Fruit fly (Drosophila melanogaster) whole organism, embryonic: ENCODE data around the gene RpS17.

Source experiments
- Blimp-1 ChIP-seq: fragments of 200-800 bp; sonication (Bioruptor generic); optimal IDR thresholded peaks from 3 replicates; lab custom pipeline; 2018; ENCODE audit warnings: missing biosample characterization, missing genetic modification characterization, mild to moderate bottlenecking, moderate library complexity, missing genetic modification reagents
- C15 ChIP-seq: fragments of 200-800 bp; sonication (Bioruptor generic); IDR thresholded peaks from 3 replicates; pipeline ENCODE4 v1.3.6; 2022; ENCODE audit warnings: missing biosample characterization, missing genetic modification characterization
- CG10147 ChIP-seq: fragments of 200-800 bp; sonication (Bioruptor generic); optimal IDR thresholded peaks from 2 replicates; lab custom pipeline; 2019; ENCODE audit warnings: missing biosample characterization, mild to moderate bottlenecking, missing genetic modification characterization, moderate library complexity
- CG10959 ChIP-seq: fragments of 200-800 bp; sonication (Bioruptor generic); IDR thresholded peaks from 2 replicates; pipeline ENCODE4 v1.3.6; 2022; ENCODE audit warnings: missing biosample characterization, missing genetic modification characterization
- CG11504 ChIP-seq: fragments of 200-800 bp; sonication (Bioruptor generic); optimal IDR thresholded peaks from 3 replicates; lab custom pipeline; 2019; ENCODE audit warnings: missing biosample characterization, mild to moderate bottlenecking, missing genetic modification characterization, moderate library complexity
- CG11560 ChIP-seq: fragments of 200-800 bp; sonication (Bioruptor generic); IDR thresholded peaks from 3 replicates; pipeline ENCODE4 v1.3.6; 2022; ENCODE audit warnings: missing biosample characterization, missing genetic modification characterization
- CG12071 ChIP-seq: fragments of 200-800 bp; sonication (Bioruptor generic); optimal IDR thresholded peaks from 3 replicates; lab custom pipeline; 2018; ENCODE audit warnings: missing biosample characterization, mild to moderate bottlenecking, missing genetic modification characterization
- CG1233 ChIP-seq: fragments of 200-800 bp; sonication (Bioruptor generic); optimal IDR thresholded peaks from 4 replicates; lab custom pipeline; 2018; ENCODE audit warnings: missing biosample characterization, mild to moderate bottlenecking, missing genetic modification characterization
- CG16863 ChIP-seq: fragments of 200-800 bp; sonication (Bioruptor generic); optimal IDR thresholded peaks from 3 replicates; lab custom pipeline; 2016; ENCODE audit warnings: missing biosample characterization, missing genetic modification characterization
- CG17385 ChIP-seq: fragments of 200-800 bp; sonication (Bioruptor generic); optimal IDR thresholded peaks from 3 replicates; lab custom pipeline; 2018; ENCODE audit warnings: missing biosample characterization, mild to moderate bottlenecking, missing genetic modification characterization
- CG18476 ChIP-seq: fragments of 200-800 bp; sonication (Bioruptor generic); optimal IDR thresholded peaks from 2 replicates; lab custom pipeline; 2016; ENCODE audit warnings: missing biosample characterization, mild to moderate bottlenecking, missing genetic modification characterization
- CG30403 ChIP-seq: fragments of 200-800 bp; sonication (Bioruptor generic); optimal IDR thresholded peaks from 3 replicates; lab custom pipeline; 2016; ENCODE audit warnings: missing biosample characterization, missing genetic modification characterization
- CG3281 ChIP-seq: fragments of 200-800 bp; sonication (Bioruptor generic); optimal IDR thresholded peaks from 3 replicates; lab custom pipeline; 2017; ENCODE audit warnings: missing biosample characterization, mild to moderate bottlenecking, missing genetic modification characterization
- CG4328 ChIP-seq: fragments of 200-800 bp; sonication (Bioruptor generic); optimal IDR thresholded peaks from 3 replicates; lab custom pipeline; 2017; ENCODE audit warnings: missing biosample characterization, missing genetic modification reagents, missing genetic modification characterization
- CG4707 ChIP-seq: fragments of 200-800 bp; sonication (Bioruptor generic); optimal IDR thresholded peaks from 2 replicates; lab custom pipeline; 2018; ENCODE audit warnings: missing biosample characterization, mild to moderate bottlenecking, missing genetic modification characterization, moderate library complexity
- CG8765 ChIP-seq: fragments of 200-800 bp; sonication (Bioruptor generic); IDR thresholded peaks from 2 replicates; pipeline ENCODE4 v1.3.6; 2022; ENCODE audit warnings: missing biosample characterization, missing genetic modification characterization
- CG9817 ChIP-seq: fragments of 200-800 bp; sonication (Bioruptor generic); optimal IDR thresholded peaks from 2 replicates; lab custom pipeline; 2018; ENCODE audit warnings: missing biosample characterization, mild to moderate bottlenecking, missing genetic modification characterization, moderate library complexity
- CoRest ChIP-seq: fragments of 200-800 bp; sonication (Bioruptor generic); optimal IDR thresholded peaks from 3 replicates; lab custom pipeline; 2018; ENCODE audit warnings: missing biosample characterization, mild to moderate bottlenecking, missing genetic modification characterization, moderate library complexity
- Dbx ChIP-seq: fragments of 200-800 bp; sonication (Bioruptor generic); IDR thresholded peaks from 3 replicates; pipeline ENCODE4 v1.3.6; 2022; ENCODE audit warnings: missing biosample characterization, missing genetic modification characterization
- Dll ChIP-seq: fragments of 200-800 bp; sonication (Bioruptor generic); IDR thresholded peaks from 4 replicates; pipeline ENCODE4 v1.3.6; 2022; ENCODE audit warnings: missing biosample characterization, missing genetic modification characterization; ENCODE audit not compliant: partially characterized antibody
- Dref ChIP-seq: fragments of 200-800 bp; sonication (Bioruptor generic); IDR thresholded peaks from 2 replicates; pipeline ENCODE4 v1.3.6; 2022; ENCODE audit warnings: missing biosample characterization, missing genetic modification characterization
- E2f2 ChIP-seq: fragments of 200-800 bp; sonication (Bioruptor generic); IDR thresholded peaks from 2 replicates; pipeline ENCODE4 v1.3.6; 2022; ENCODE audit warnings: missing biosample characterization, missing genetic modification characterization
- Fer1 ChIP-seq: fragments of 200-800 bp; sonication (Bioruptor generic); optimal IDR thresholded peaks from 2 replicates; lab custom pipeline; 2017; ENCODE audit warnings: missing biosample characterization, mild to moderate bottlenecking, missing genetic modification characterization
- Hr51 ChIP-seq, 2 experiments: fragments of 200-800 bp; sonication (Bioruptor generic); optimal IDR thresholded peaks; 2 replicates in 1 of 2; 3 replicates in 1 of 2; lab custom pipeline; 2016 to 2018; ENCODE audit warnings: missing biosample characterization in 2 of 2, missing genetic modification characterization in 2 of 2, mild to moderate bottlenecking in 1 of 2, moderate library complexity in 1 of 2
- MTF-1 ChIP-seq: fragments of 200-800 bp; sonication (Bioruptor generic); optimal IDR thresholded peaks from 2 replicates; lab custom pipeline; 2018; ENCODE audit warnings: missing biosample characterization, mild to moderate bottlenecking, missing genetic modification characterization, borderline replicate concordance
- Nf-YA ChIP-seq: fragments of 200-800 bp; sonication (Bioruptor generic); IDR thresholded peaks from 2 replicates; pipeline ENCODE4 v1.3.6; 2022; ENCODE audit warnings: missing biosample characterization, missing genetic modification characterization
- Optix ChIP-seq: fragments of 200-800 bp; sonication (Bioruptor generic); IDR thresholded peaks from 3 replicates; pipeline ENCODE4 v1.3.6; 2022; ENCODE audit warnings: missing biosample characterization, missing genetic modification characterization
- Pdp1 ChIP-seq, 2 experiments: fragments of 200-800 bp; sonication (Bioruptor generic); optimal IDR thresholded peaks; 3 replicates each; lab custom pipeline; 2016; ENCODE audit warnings: missing biosample characterization in 2 of 2, missing genetic modification characterization in 2 of 2, mild to moderate bottlenecking in 1 of 2, moderate library complexity in 1 of 2
- Side ChIP-seq: fragments of 200-800 bp; sonication (Bioruptor generic); optimal IDR thresholded peaks from 2 replicates; lab custom pipeline; 2016; ENCODE audit warnings: missing biosample characterization, missing genetic modification characterization
- TFAM ChIP-seq: fragments of 200-800 bp; sonication (Bioruptor generic); optimal IDR thresholded peaks from 2 replicates; lab custom pipeline; 2017; ENCODE audit warnings: missing biosample characterization, missing genetic modification characterization, inconsistent platforms
- abd-A ChIP-seq: fragments of 200-800 bp; sonication (Bioruptor generic); optimal IDR thresholded peaks from 3 replicates; lab custom pipeline; 2019; ENCODE audit warnings: missing biosample characterization, mild to moderate bottlenecking, missing genetic modification characterization, moderate library complexity
- bigmax ChIP-seq: fragments of 200-800 bp; sonication (Bioruptor generic); optimal IDR thresholded peaks from 2 replicates; lab custom pipeline; 2018; ENCODE audit warnings: missing biosample characterization, mild to moderate bottlenecking, missing genetic modification characterization
- chn ChIP-seq: fragments of 200-800 bp; sonication (Bioruptor generic); optimal IDR thresholded peaks from 2 replicates; lab custom pipeline; 2016; ENCODE audit warnings: missing biosample characterization, missing genetic modification characterization
- cwo ChIP-seq: fragments of 200-800 bp; sonication (Bioruptor generic); optimal IDR thresholded peaks from 3 replicates; lab custom pipeline; 2017; ENCODE audit warnings: missing biosample characterization, missing genetic modification characterization, mild to moderate bottlenecking, moderate library complexity, missing genetic modification reagents
- danr ChIP-seq: fragments of 200-800 bp; sonication (Bioruptor generic); IDR thresholded peaks from 2 replicates; pipeline ENCODE4 v1.3.6; 2022; ENCODE audit warnings: missing biosample characterization, missing genetic modification characterization
- grau ChIP-seq: fragments of 200-800 bp; optimal IDR thresholded peaks from 3 replicates; lab custom pipeline; 2019; ENCODE audit warnings: missing biosample characterization, mild to moderate bottlenecking, missing genetic modification characterization, moderate library complexity
- inv ChIP-seq: fragments of 200-800 bp; sonication (Bioruptor generic); IDR thresholded peaks from 2 replicates; pipeline ENCODE4 v1.3.6; 2022; ENCODE audit warnings: missing biosample characterization, missing genetic modification characterization; ENCODE audit not compliant: partially characterized antibody
- kah ChIP-seq: fragments of 200-800 bp; sonication (Bioruptor generic); optimal IDR thresholded peaks from 2 replicates; lab custom pipeline; 2018; ENCODE audit warnings: missing biosample characterization, mild to moderate bottlenecking, missing genetic modification characterization
- org-1 ChIP-seq: fragments of 200-800 bp; sonication (Bioruptor generic); optimal IDR thresholded peaks from 2 replicates; lab custom pipeline; 2017; ENCODE audit warnings: missing biosample characterization, missing genetic modification characterization
- rib ChIP-seq: fragments of 200-800 bp; sonication (Bioruptor generic); IDR thresholded peaks from 2 replicates; pipeline ENCODE4 v1.3.6; 2022; ENCODE audit warnings: missing biosample characterization, missing genetic modification characterization
- row ChIP-seq: fragments of 200-800 bp; sonication (Bioruptor generic); IDR thresholded peaks from 3 replicates; pipeline ENCODE4 v1.3.6; 2022; ENCODE audit warnings: missing biosample characterization, missing genetic modification characterization
- sug ChIP-seq: fragments of 200-800 bp; optimal IDR thresholded peaks from 2 replicates; lab custom pipeline; 2019; ENCODE audit warnings: missing biosample characterization, mild to moderate bottlenecking, missing genetic modification characterization, moderate library complexity
- tgo ChIP-seq: fragments of 200-800 bp; sonication (Bioruptor generic); IDR thresholded peaks from 3 replicates; pipeline ENCODE4 v1.3.6; 2022; ENCODE audit warnings: missing biosample characterization, missing genetic modification characterization
- tna ChIP-seq: fragments of 200-800 bp; sonication (Bioruptor generic); IDR thresholded peaks from 2 replicates; pipeline ENCODE4 v1.3.6; 2022; ENCODE audit warnings: missing biosample characterization, missing genetic modification characterization; ENCODE audit not compliant: partially characterized antibody
- trh ChIP-seq: fragments of 200-800 bp; sonication (Bioruptor generic); optimal IDR thresholded peaks from 2 replicates; lab custom pipeline; 2016; ENCODE audit warnings: missing biosample characterization, missing genetic modification characterization
- ttk ChIP-seq: fragments of 200-800 bp; sonication (Bioruptor generic); IDR thresholded peaks from 2 replicates; pipeline ENCODE4 v2.1.2; 2022; ENCODE audit warnings: missing biosample characterization, missing genetic modification characterization
- twi ChIP-seq: fragments of 200-800 bp; optimal IDR thresholded peaks from 2 replicates; lab custom pipeline; 2019; ENCODE audit warnings: missing biosample characterization, mild to moderate bottlenecking, missing genetic modification characterization, moderate library complexity
- yki ChIP-seq: fragments of >200 bp; optimal IDR thresholded peaks from 3 replicates; lab custom pipeline; 2018
- z ChIP-seq: fragments of 200-800 bp; sonication (Bioruptor generic); IDR thresholded peaks from 3 replicates; pipeline ENCODE4 v1.3.6; 2022; ENCODE audit warnings: missing biosample characterization, missing genetic modification characterization

The RpS17 gene

DNA sequence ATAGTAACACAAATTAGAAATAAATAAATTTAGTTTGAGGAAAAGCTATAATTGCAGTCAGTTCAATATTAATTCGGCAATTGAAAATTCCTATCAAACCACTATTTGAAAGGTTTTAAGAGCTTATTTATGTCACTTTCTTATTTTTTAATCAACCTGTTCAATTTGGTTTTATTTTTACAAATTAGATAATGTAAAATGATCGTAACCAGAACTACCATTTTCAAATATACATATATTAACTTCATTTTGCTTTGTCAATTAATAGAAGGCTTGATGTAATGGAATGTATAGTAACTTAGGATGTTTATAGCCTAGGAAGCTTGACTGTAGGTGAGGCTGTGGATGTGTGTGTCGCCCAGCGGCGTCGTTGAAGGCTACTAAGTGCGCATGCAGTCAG lies 37.0 kb upstream of the RpS17 start (continued):
- TF ChIP-seq CG11504 (tag; lab: Kevin White, UChicago) (peak; percentile 69), Hr51 (GFP tag; optimal IDR thresholded peaks at IDR 0.05; lab: Kevin White, UChicago) (peak in 1 of 2 experiments; percentile 43), CoRest (tag; lab: Kevin White, UChicago) (peak; percentile 17), org-1 (GFP tag; lab: Kevin White, UChicago) (peak; percentile 18), CG30403 (GFP tag; lab: Kevin White, UChicago) (peak; percentile 45), CG1233 (GFP tag; lab: Kevin White, UChicago) (peak; percentile 31), row (GFP tag; lab: Robert Waterston, UW) (peak; percentile 51; the same call in 2 of the 3 replicates), rib (no peak), cwo (GFP tag; lab: Kevin White, UChicago) (peak; percentile 29), CG3281 (peak; percentile 38), CG12071 (GFP tag; lab: Kevin White, UChicago) (no peak), CG10147 (peak; percentile 34)

- no peak for TF ChIP-seq Blimp-1 (GFP tag; lab: Kevin White, UChicago)
- no peak for TF ChIP-seq CG11560 (tag; lab: Robert Waterston, UW)
- TF ChIP-seq kah: peak; percentile 43
- no peak for TF ChIP-seq CG8765
- TF ChIP-seq sug (tag; lab: Kevin White, UChicago): peak; percentile 76
- TF ChIP-seq Dref (GFP tag; lab: Robert Waterston, UW): no peak
- TF ChIP-seq Nf-YA: no peak
- TF ChIP-seq CG16863 (GFP tag; lab: Kevin White, UChicago): no peak
- no peak for TF ChIP-seq inv
- TF ChIP-seq abd-A (tag; lab: Kevin White, UChicago): peak; percentile 99
- TF ChIP-seq CG10959: no peak
- peak; percentile 1 for TF ChIP-seq Side (GFP tag; lab: Kevin White, UChicago)
- TF ChIP-seq Pdp1 (GFP tag; optimal IDR thresholded peaks at IDR 0.05; lab: Kevin White, UChicago): peak in 1 of 2 experiments; percentile 88
- no peak for TF ChIP-seq trh (GFP tag; lab: Kevin White, UChicago)
- TF ChIP-seq Optix: no peak
- no peak for TF ChIP-seq CG17385
- no peak for TF ChIP-seq CG18476 (GFP tag; lab: Kevin White, UChicago)
- no peak for TF ChIP-seq E2f2 (GFP tag; lab: Robert Waterston, UW)
- 0 out of 2 replicates have a peak, but pooled peaks have one; percentile 21 for TF ChIP-seq tna (GFP tag; lab: Robert Waterston, UW)
- TF ChIP-seq CG4328 (GFP tag; lab: Kevin White, UChicago): peak; percentile 38
- TF ChIP-seq MTF-1 (GFP tag; lab: Kevin White, UChicago): peak; percentile 10
- TF ChIP-seq yki (lab: Kevin White, UChicago): peak; percentile 49
- no peak for TF ChIP-seq grau (tag; lab: Kevin White, UChicago)
- peak; percentile 28 for TF ChIP-seq Fer1 (GFP tag; lab: Kevin White, UChicago)
- no peak for TF ChIP-seq tgo
- no peak for TF ChIP-seq CG4707
- no peak for TF ChIP-seq bigmax (GFP tag; lab: Kevin White, UChicago)
- no peak for TF ChIP-seq danr (GFP tag; lab: Robert Waterston, UW)
- 0 out of 3 replicates have a peak, but pooled peaks have one; percentile 16 for TF ChIP-seq Dbx (GFP tag; lab: Robert Waterston, UW)
- TF ChIP-seq z: 0 out of 3 replicates have a peak, but pooled peaks have one; percentile 16
- TF ChIP-seq twi (tag; lab: Kevin White, UChicago): no peak
- TF ChIP-seq chn: peak; percentile 28
- no peak for TF ChIP-seq TFAM (GFP tag; lab: Kevin White, UChicago)
- TF ChIP-seq C15 (GFP tag; lab: Robert Waterston, UW): no peak
- 0 out of 2 replicates have a peak, but pooled peaks have one; percentile 52 for TF ChIP-seq ttk (GFP tag; lab: Robert Waterston, UW)
- TF ChIP-seq Dll (GFP tag; lab: Robert Waterston, UW): no peak
- TF ChIP-seq CG9817: no peak
Observed at dm6 chr3L:9465652-9466244, 36.1 kb upstream of the RpS17 start.
